Fruit fly (Drosophila melanogaster) whole organism: ENCODE measurements around the gene CG14930.

Experiments
- CG8478 ChIP-seq: fragments of >200 bp; optimal IDR thresholded peaks from 2 replicates; lab custom pipeline; 2018; ENCODE audit warnings: inconsistent platforms
- Dll ChIP-seq: fragments of >200 bp; optimal IDR thresholded peaks from 2 replicates; lab custom pipeline; 2017
- EcR ChIP-seq, 2 experiments: fragments of >200 bp; optimal IDR thresholded peaks; 2 replicates each; lab custom pipeline; 2017; ENCODE audit warnings: missing biosample characterization in 2 of 2, missing genetic modification characterization in 2 of 2, missing genetic modification reagents in 2 of 2
- pan ChIP-seq: fragments of >200 bp; optimal IDR thresholded peaks from 2 replicates; lab custom pipeline; 2017
- psq ChIP-seq: fragments of >200 bp; optimal IDR thresholded peaks from 2 replicates; lab custom pipeline; 2017
- usp ChIP-seq: fragments of >200 bp; optimal IDR thresholded peaks from 2 replicates; lab custom pipeline; 2017; ENCODE audit warnings: missing biosample characterization, missing genetic modification characterization, mixed read lengths

DNA sequence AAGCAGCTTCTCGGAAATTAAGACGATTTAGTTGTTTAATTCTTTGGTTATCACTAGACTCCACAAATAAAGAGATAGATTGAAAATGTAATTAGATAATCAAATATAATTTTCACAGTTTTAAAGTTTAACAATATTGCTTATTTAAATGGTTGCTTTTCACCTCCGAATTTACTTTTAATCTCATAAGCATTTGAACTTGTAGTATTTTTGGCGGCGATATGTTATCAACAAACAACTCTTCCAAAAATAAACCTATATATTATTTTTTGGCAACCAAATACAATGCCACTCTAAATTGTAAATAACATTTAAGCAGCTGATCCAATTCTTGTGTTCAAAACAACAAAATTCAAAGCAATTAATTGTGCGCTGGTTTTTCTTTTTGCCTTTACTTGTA is 36.7 kb downstream of the CG14930 start, which contains the start of the genes CG43355 and sala:
- TF ChIP-seq pan: no peak
- TF ChIP-seq usp (GFP tag; lab: Kevin White, UChicago): no peak
- no peak for TF ChIP-seq CG8478
- no peak for TF ChIP-seq psq (lab: Kevin White, UChicago)
- no peak for TF ChIP-seq Dll
- no peak for TF ChIP-seq EcR (GFP tag; optimal IDR thresholded peaks at IDR 0.05; lab: Kevin White, UChicago)
